ENCODE assay signal across 1 fruit fly cellular context in the genomic region with DNA sequence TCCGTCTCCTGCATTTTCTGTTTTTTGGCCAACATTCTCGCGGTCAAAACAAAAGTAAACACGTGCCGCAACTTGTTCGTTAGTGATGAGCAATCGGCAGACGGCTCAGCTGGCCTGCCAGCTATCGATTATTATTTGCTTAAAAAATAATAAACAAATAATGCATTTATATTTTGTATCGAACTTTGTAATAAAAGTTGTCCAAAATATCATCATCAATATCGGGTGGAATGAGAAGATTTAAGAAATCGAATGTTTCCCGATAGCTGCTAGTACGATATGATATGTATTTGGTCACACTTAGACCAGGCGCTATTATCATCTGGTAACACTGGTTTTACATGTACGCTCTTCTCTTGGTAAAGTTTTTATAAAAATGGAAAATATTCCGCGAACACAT.
TF ChIP-seq lines count a peak whose summit lies in the region.

A gene (minus strand): TSS at position 92 of the 400 bp plus-strand sequence.
A gene (plus strand): TSS at position 311 of the 400 bp plus-strand sequence.

TF ChIP-seq in whole organism, embryonic, 481 proteins besides CTCF, POLR2A, EP300 and RAD21 (continued from another document):
- no peak for TF ChIP-seq crol (GFP tag; IDR thresholded peaks at IDR 0.05; lab: Robert Waterston, UW)
- TF ChIP-seq Elba2 (GFP tag; optimal IDR thresholded peaks at IDR 0.05; lab: Kevin White, UChicago) = peak; percentile 68
- no peak for TF ChIP-seq gcm (GFP tag; optimal IDR thresholded peaks at IDR 0.05; lab: Kevin White, UChicago)
- no peak for TF ChIP-seq Optix (GFP tag; IDR thresholded peaks at IDR 0.05; lab: Robert Waterston, UW)
- TF ChIP-seq CG15514 (GFP tag; optimal IDR thresholded peaks at IDR 0.05; lab: Kevin White, UChicago) = peak; percentile 56
- no peak for TF ChIP-seq CG8478 (optimal IDR thresholded peaks at IDR 0.05; lab: Kevin White, UChicago)
- no peak for TF ChIP-seq CG8359 (GFP tag; optimal IDR thresholded peaks at IDR 0.05; lab: Kevin White, UChicago; ENCODE audit: borderline replicate concordance)
- TF ChIP-seq CG30431 (GFP tag; optimal IDR thresholded peaks at IDR 0.05; lab: Kevin White, UChicago) = no peak
- peak; percentile 98 for TF ChIP-seq Dll (GFP tag; IDR thresholded peaks at IDR 0.05; lab: Robert Waterston, UW; ENCODE audit: partially characterized antibody)
- TF ChIP-seq jumu (GFP tag; optimal IDR thresholded peaks at IDR 0.05; lab: Kevin White, UChicago) = peak; percentile 37
- peak; percentile 62 for TF ChIP-seq CG13775 (GFP tag; optimal IDR thresholded peaks at IDR 0.05; lab: Kevin White, UChicago)
- TF ChIP-seq CG12299 (tag; optimal IDR thresholded peaks at IDR 0.05; lab: Kevin White, UChicago) = peak; percentile 26
- TF ChIP-seq CG3847 (GFP tag; IDR thresholded peaks at IDR 0.05; lab: Robert Waterston, UW) = peak; percentile 78
- no peak for TF ChIP-seq pan (optimal IDR thresholded peaks at IDR 0.05; lab: Kevin White, UChicago)
- peak in 1 of 2 experiments; percentile 34 for TF ChIP-seq pan (GFP tag; optimal IDR thresholded peaks at IDR 0.05 in 1 of 2, IDR thresholded peaks at IDR 0.05 in 1 of 2)
- no peak for TF ChIP-seq odd (GFP tag; optimal IDR thresholded peaks at IDR 0.05; lab: Kevin White, UChicago)
- peak; percentile 89 for TF ChIP-seq Max (GFP tag; optimal IDR thresholded peaks at IDR 0.05; lab: Kevin White, UChicago)
- TF ChIP-seq grau (tag; optimal IDR thresholded peaks at IDR 0.05; lab: Kevin White, UChicago) = peak; percentile 44
- no peak for TF ChIP-seq br (optimal IDR thresholded peaks at IDR 0.05; lab: Kevin White, UChicago)
- peak; percentile 72; the same call in 1 of the 3 replicates for TF ChIP-seq zen2 (GFP tag; IDR thresholded peaks at IDR 0.05; lab: Robert Waterston, UW; ENCODE audit: partially characterized antibody)
- peak; percentile 97 for TF ChIP-seq unc-4 (GFP tag; IDR thresholded peaks at IDR 0.05; lab: Robert Waterston, UW; ENCODE audit: partially characterized antibody)
- TF ChIP-seq ranshi (GFP tag; IDR thresholded peaks at IDR 0.05; lab: Robert Waterston, UW) = no peak
- peak; percentile 96 for TF ChIP-seq BEAF-32 (GFP tag; optimal IDR thresholded peaks at IDR 0.05; lab: Kevin White, UChicago)
- TF ChIP-seq lola (GFP tag; optimal IDR thresholded peaks at IDR 0.05; lab: Kevin White, UChicago) = peak in 1 of 3 experiments; percentile 52
- peak; percentile 23; the same call in 1 of the 2 replicates for TF ChIP-seq CG32772 (GFP tag; IDR thresholded peaks at IDR 0.05; lab: Robert Waterston, UW)
- TF ChIP-seq h (optimal IDR thresholded peaks at IDR 0.05; lab: Kevin White, UChicago) = no peak
- TF ChIP-seq HLH4C (GFP tag; IDR thresholded peaks at IDR 0.05; lab: Robert Waterston, UW; ENCODE audit: partially characterized antibody) = peak; percentile 88
- TF ChIP-seq GATAe (GFP tag; conservative IDR thresholded peaks at IDR 0.05; lab: Robert Waterston, UW) = no peak
- no peak for TF ChIP-seq bab2 (GFP tag; optimal IDR thresholded peaks at IDR 0.05; lab: Kevin White, UChicago)
- TF ChIP-seq CG16863 (GFP tag; optimal IDR thresholded peaks at IDR 0.05; lab: Kevin White, UChicago) = peak; percentile 27
- TF ChIP-seq CG10654 (GFP tag; optimal IDR thresholded peaks at IDR 0.05; lab: Kevin White, UChicago) = peak; percentile 50
- TF ChIP-seq CG6765 (GFP tag; optimal IDR thresholded peaks at IDR 0.05; lab: Kevin White, UChicago) = no peak
- TF ChIP-seq phol (tag; optimal IDR thresholded peaks at IDR 0.05; lab: Kevin White, UChicago) = peak; percentile 77
- TF ChIP-seq ems (GFP tag; optimal IDR thresholded peaks at IDR 0.05; lab: Kevin White, UChicago) = peak; percentile 24
- peak; percentile 80 for TF ChIP-seq CG9932 (GFP tag; IDR thresholded peaks at IDR 0.05; lab: Robert Waterston, UW)
- 0 out of 3 replicates have a peak, but pooled peaks have one; percentile 36 for TF ChIP-seq CG7357 (GFP tag; IDR thresholded peaks at IDR 0.05; lab: Robert Waterston, UW)
- peak; percentile 35 for TF ChIP-seq CG13624 (GFP tag; optimal IDR thresholded peaks at IDR 0.05; lab: Kevin White, UChicago)
- peak; percentile 71 for TF ChIP-seq nerfin-1 (tag; optimal IDR thresholded peaks at IDR 0.05; lab: Kevin White, UChicago)
